Worm (Caenorhabditis elegans) whole organism, late embryonic: ENCODE measurements around the gene Y69A2AR.22.

Experiments
- dve-1 ChIP-seq: sonication (generic microtip); optimal IDR thresholded peaks from 2 replicates; lab custom pipeline; 2017; ENCODE audit warnings: antibody characterized with exemption, mild to moderate bottlenecking, missing genetic modification characterization, missing compliant biosample characterization
- fkh-10 ChIP-seq: fragments of 150-350 bp; optimal IDR thresholded peaks from 2 replicates; lab custom pipeline; 2014; ENCODE audit warnings: missing biosample characterization, missing genetic modification reagents, missing genetic modification characterization
- gmeb-2 ChIP-seq: sonication (generic microtip); optimal IDR thresholded peaks from 2 replicates; lab custom pipeline; 2016; ENCODE audit warnings: missing genetic modification characterization, inconsistent platforms, missing compliant biosample characterization
- nfya-1 ChIP-seq: sonication (generic microtip); optimal IDR thresholded peaks from 2 replicates; lab custom pipeline; 2017; ENCODE audit warnings: missing genetic modification characterization, mild to moderate bottlenecking, missing compliant biosample characterization, antibody characterized with exemption, moderate library complexity
- nhr-232 ChIP-seq: sonication (generic microtip); optimal IDR thresholded peaks from 2 replicates; lab custom pipeline; 2016; ENCODE audit warnings: missing genetic modification characterization, missing compliant biosample characterization
- pha-2 ChIP-seq: sonication (generic microtip); optimal IDR thresholded peaks from 2 replicates; lab custom pipeline; 2017; ENCODE audit warnings: mild to moderate bottlenecking, missing genetic modification characterization, missing compliant biosample characterization
- pha-4 ChIP-seq: fragments of 150-350 bp; optimal IDR thresholded peaks from 2 replicates; lab custom pipeline; 2018; ENCODE audit warnings: missing biosample characterization, missing genetic modification reagents, missing genetic modification characterization
- pqm-1 ChIP-seq: sonication (generic microtip); optimal IDR thresholded peaks from 2 replicates; lab custom pipeline; 2016; ENCODE audit warnings: missing genetic modification characterization, missing compliant biosample characterization
- sox-4 ChIP-seq: sonication (generic microtip); optimal IDR thresholded peaks from 2 replicates; lab custom pipeline; 2017; ENCODE audit warnings: mild to moderate bottlenecking, missing genetic modification characterization, inconsistent platforms, missing compliant biosample characterization
- tbx-7 ChIP-seq: sonication (generic microtip); optimal IDR thresholded peaks from 2 replicates; lab custom pipeline; 2016; ENCODE audit warnings: missing genotype, missing genetic modification characterization, missing compliant biosample characterization

- TF ChIP-seq nfya-1 (tag; lab: Kevin White, UChicago) (peak; percentile 78), tbx-7 (no peak), pha-4 (tag; lab: Kevin White, UChicago) (no peak), nhr-232 (tag; lab: Kevin White, UChicago) (no peak), fkh-10 (GFP tag; lab: Kevin White, UChicago) (no peak), pha-2 (tag; lab: Kevin White, UChicago) (no peak), dve-1 (tag; lab: Kevin White, UChicago) (no peak), sox-4 (no peak), gmeb-2 (no peak), pqm-1 (tag; lab: Kevin White, UChicago) (no peak)
Measured at ce11 chrIV:2495118-2495785, 12.5 kb downstream of the Y69A2AR.22 start, which contains the start of the genes ccdc-12 and Y69A2AR.18.
